Worm (Caenorhabditis elegans) whole organism, L1 larva: Measurements from ENCODE around the gene K10D2.8.

Experiments used
- C04F5.9 ChIP-seq: sonication (generic microtip); optimal IDR thresholded peaks from 2 replicates; lab custom pipeline; 2016; ENCODE audit warnings: missing genetic modification characterization, missing compliant biosample characterization
- C16A3.4 ChIP-seq: fragments of 150-350 bp; optimal IDR thresholded peaks from 2 replicates; lab custom pipeline; 2014; ENCODE audit warnings: missing biosample characterization, missing genetic modification characterization
- aha-1 ChIP-seq: fragments of 150-350 bp; optimal IDR thresholded peaks from 2 replicates; lab custom pipeline; 2014; ENCODE audit warnings: missing biosample characterization, missing genetic modification characterization
- alr-1 ChIP-seq: fragments of 200-800 bp; sonication (Bioruptor generic); optimal IDR thresholded peaks from 2 replicates; lab custom pipeline; 2018; ENCODE audit warnings: borderline replicate concordance, mild to moderate bottlenecking, missing genetic modification characterization, missing compliant biosample characterization
- aly-2 ChIP-seq: fragments of 150-350 bp; optimal IDR thresholded peaks from 2 replicates; lab custom pipeline; 2014; ENCODE audit warnings: missing biosample characterization, missing genetic modification characterization
- blmp-1 ChIP-seq: fragments of 150-350 bp; optimal IDR thresholded peaks from 2 replicates; lab custom pipeline; 2014; ENCODE audit warnings: missing biosample characterization, missing genetic modification characterization
- ceh-63 ChIP-seq: fragments of 200-800 bp; sonication (Bioruptor generic); optimal IDR thresholded peaks from 2 replicates; lab custom pipeline; 2018; ENCODE audit warnings: mild to moderate bottlenecking, missing genetic modification characterization, missing compliant biosample characterization
- ceh-8 ChIP-seq: fragments of 200-800 bp; sonication (Bioruptor generic); optimal IDR thresholded peaks from 2 replicates; lab custom pipeline; 2018; ENCODE audit warnings: mild to moderate bottlenecking, missing genetic modification characterization, moderate library complexity, missing compliant biosample characterization
- ceh-90 ChIP-seq: sonication (generic microtip); optimal IDR thresholded peaks from 2 replicates; lab custom pipeline; 2016; ENCODE audit warnings: missing genetic modification characterization, missing compliant biosample characterization
- dsc-1 ChIP-seq: sonication (generic microtip); optimal IDR thresholded peaks from 2 replicates; lab custom pipeline; 2016; ENCODE audit warnings: mild to moderate bottlenecking, missing genetic modification characterization, missing compliant biosample characterization
- egl-27 ChIP-seq, 2 experiments: fragments of 150-350 bp in 1 of 2; sonication (generic microtip); optimal IDR thresholded peaks; 3 replicates each; lab custom pipeline; 2017 to 2018; ENCODE audit warnings: missing biosample characterization in 2 of 2, missing genetic modification characterization in 2 of 2, missing genetic modification reagents in 2 of 2
- elt-3 ChIP-seq, 6 experiments: fragments of 150-350 bp in 1 of 6; sonication (generic microtip); optimal IDR thresholded peaks; 2 replicates each; lab custom pipeline; 2017 to 2018; ENCODE audit warnings: missing biosample characterization in 6 of 6, missing genetic modification characterization in 6 of 6, inconsistent platforms in 1 of 6
- ets-5 ChIP-seq: fragments of 200-800 bp; sonication (Bioruptor generic); IDR thresholded peaks from 2 replicates; pipeline ENCODE4 v1.3.6; 2022; ENCODE audit warnings: missing genetic modification characterization, missing compliant biosample characterization
- fkh-4 ChIP-seq: sonication (generic microtip); optimal IDR thresholded peaks from 2 replicates; lab custom pipeline; 2016; ENCODE audit warnings: missing compliant biosample characterization, missing genetic modification characterization, borderline replicate concordance
- fkh-8 ChIP-seq: sonication (generic microtip); optimal IDR thresholded peaks from 2 replicates; lab custom pipeline; 2016; ENCODE audit warnings: mild to moderate bottlenecking, missing genetic modification characterization, missing compliant biosample characterization
- grh-1 ChIP-seq: fragments of 200-800 bp; sonication (Bioruptor generic); IDR thresholded peaks from 2 replicates; pipeline ENCODE4 v1.3.6; 2022; ENCODE audit warnings: missing genetic modification reagents, missing genetic modification characterization, missing compliant biosample characterization
- hlh-17 ChIP-seq: fragments of 200-800 bp; sonication (Bioruptor generic); optimal IDR thresholded peaks from 2 replicates; lab custom pipeline; 2018; ENCODE audit warnings: missing genetic modification characterization, mild to moderate bottlenecking, missing compliant biosample characterization, moderate library complexity, borderline replicate concordance
- hlh-4 ChIP-seq: sonication (generic microtip); optimal IDR thresholded peaks from 2 replicates; lab custom pipeline; 2016; ENCODE audit warnings: mild to moderate bottlenecking, missing genetic modification characterization, missing compliant biosample characterization
- hpl-2 ChIP-seq: fragments of 150-350 bp; optimal IDR thresholded peaks from 2 replicates; lab custom pipeline; 2014; ENCODE audit warnings: missing biosample characterization, missing genetic modification reagents, missing genetic modification characterization
- lin-14 ChIP-seq: fragments of 200-800 bp; sonication (Bioruptor generic); optimal IDR thresholded peaks from 2 replicates; lab custom pipeline; 2018; ENCODE audit warnings: mild to moderate bottlenecking, missing genetic modification characterization, moderate library complexity, missing compliant biosample characterization
- lin-15B ChIP-seq: fragments of 150-350 bp; sonication (generic microtip); optimal IDR thresholded peaks from 3 replicates; lab custom pipeline; 2014; ENCODE audit warnings: missing biosample characterization, missing genetic modification characterization
- lin-35 ChIP-seq, 2 experiments: fragments of 150-350 bp; optimal IDR thresholded peaks; 2 replicates each; lab custom pipeline; 2014; ENCODE audit warnings: missing biosample characterization in 2 of 2, missing genetic modification characterization in 2 of 2, missing genetic modification reagents in 2 of 2
- lir-3 ChIP-seq: sonication (generic microtip); optimal IDR thresholded peaks from 2 replicates; lab custom pipeline; 2016; ENCODE audit warnings: mild to moderate bottlenecking, missing genetic modification characterization, moderate library complexity, missing compliant biosample characterization; ENCODE audit not compliant: poor library complexity
- lsy-2 ChIP-seq, 2 experiments: fragments of 150-350 bp; optimal IDR thresholded peaks; 2 replicates each; lab custom pipeline; 2014; ENCODE audit warnings: missing biosample characterization in 2 of 2, missing genetic modification characterization in 2 of 2
- mef-2 ChIP-seq: fragments of 150-350 bp; optimal IDR thresholded peaks from 2 replicates; lab custom pipeline; 2014; ENCODE audit warnings: missing biosample characterization, missing genetic modification characterization
- nhr-12 ChIP-seq: sonication (generic microtip); optimal IDR thresholded peaks from 2 replicates; lab custom pipeline; 2017; ENCODE audit warnings: missing biosample characterization, missing genetic modification characterization
- nhr-20 ChIP-seq: sonication (generic microtip); optimal IDR thresholded peaks from 2 replicates; lab custom pipeline; 2016; ENCODE audit warnings: mild to moderate bottlenecking, missing genetic modification characterization, missing compliant biosample characterization
- nhr-28 ChIP-seq: fragments of 150-350 bp; optimal IDR thresholded peaks from 2 replicates; lab custom pipeline; 2014; ENCODE audit warnings: missing biosample characterization, missing genetic modification characterization
- nhr-47 ChIP-seq: sonication (generic microtip); optimal IDR thresholded peaks from 2 replicates; lab custom pipeline; 2016; ENCODE audit warnings: mild to moderate bottlenecking, missing genetic modification characterization, moderate library complexity, missing compliant biosample characterization
- nhr-71 ChIP-seq: sonication (generic microtip); optimal IDR thresholded peaks from 2 replicates; lab custom pipeline; 2016; ENCODE audit warnings: mild to moderate bottlenecking, missing genetic modification characterization, moderate library complexity, missing compliant biosample characterization
- nhr-76 ChIP-seq: sonication (generic microtip); optimal IDR thresholded peaks from 2 replicates; lab custom pipeline; 2017; ENCODE audit warnings: missing biosample characterization, missing genetic modification characterization
- nhr-84 ChIP-seq: sonication (generic microtip); optimal IDR thresholded peaks from 2 replicates; lab custom pipeline; 2017; ENCODE audit warnings: missing biosample characterization, missing genetic modification characterization
- nhr-85 ChIP-seq: sonication (generic microtip); peaks from one replicate; lab custom pipeline; 2016; ENCODE audit warnings: missing genetic modification characterization, inconsistent platforms, missing compliant biosample characterization
- nhr-90 ChIP-seq: sonication (generic microtip); optimal IDR thresholded peaks from 2 replicates; lab custom pipeline; 2016; ENCODE audit warnings: mild to moderate bottlenecking, missing genetic modification characterization, missing compliant biosample characterization; ENCODE audit not compliant: poor library complexity
- pag-3 ChIP-seq: sonication (generic microtip); optimal IDR thresholded peaks from 2 replicates; lab custom pipeline; 2017; ENCODE audit warnings: missing genetic modification characterization, mild to moderate bottlenecking, missing compliant biosample characterization, antibody characterized with exemption, borderline replicate concordance; ENCODE audit not compliant: insufficient read depth
- pax-3 ChIP-seq: fragments of 200-800 bp; sonication (Bioruptor generic); optimal IDR thresholded peaks from 2 replicates; lab custom pipeline; 2018; ENCODE audit warnings: mild to moderate bottlenecking, missing genetic modification characterization, moderate library complexity, missing compliant biosample characterization
- rnt-1 ChIP-seq: sonication (generic microtip); optimal IDR thresholded peaks from 2 replicates; lab custom pipeline; 2016; ENCODE audit warnings: mild to moderate bottlenecking, missing genetic modification characterization, moderate library complexity, missing compliant biosample characterization
- snpc-4 ChIP-seq: fragments of 150-350 bp; optimal IDR thresholded peaks from 2 replicates; lab custom pipeline; 2014; ENCODE audit warnings: missing biosample characterization, missing genetic modification characterization
- sup-37 ChIP-seq: fragments of 200-800 bp; sonication (Bioruptor generic); optimal IDR thresholded peaks from 2 replicates; lab custom pipeline; 2018; ENCODE audit warnings: mild to moderate bottlenecking, missing genetic modification characterization, missing compliant biosample characterization
- unc-30 ChIP-seq: sonication (generic microtip); optimal IDR thresholded peaks from 2 replicates; lab custom pipeline; 2017; ENCODE audit warnings: missing biosample characterization, missing genetic modification characterization
- unc-86 ChIP-seq: sonication (generic microtip); optimal IDR thresholded peaks from 2 replicates; lab custom pipeline; 2016; ENCODE audit warnings: missing genetic modification characterization, missing compliant biosample characterization
- unc-98 ChIP-seq: fragments of 200-800 bp; sonication (Bioruptor generic); IDR thresholded peaks from 2 replicates; pipeline ENCODE4 v1.3.6; 2022; ENCODE audit warnings: missing genetic modification characterization, missing compliant biosample characterization
- zag-1 ChIP-seq: fragments of 150-350 bp; optimal IDR thresholded peaks from 2 replicates; lab custom pipeline; 2014; ENCODE audit warnings: missing biosample characterization, missing genetic modification characterization
- zip-4 ChIP-seq: fragments of 200-800 bp; sonication (Bioruptor generic); optimal IDR thresholded peaks from 2 replicates; lab custom pipeline; 2018; ENCODE audit warnings: mild to moderate bottlenecking, missing genetic modification characterization, moderate library complexity, missing compliant biosample characterization
- ztf-11 ChIP-seq, 2 experiments: sonication (generic microtip); optimal IDR thresholded peaks; 2 replicates each; lab custom pipeline; 2016 to 2017; ENCODE audit warnings: missing genetic modification characterization in 2 of 2, missing biosample characterization in 1 of 2, missing compliant biosample characterization in 1 of 2
- ztf-4 ChIP-seq: fragments of 150-350 bp; optimal IDR thresholded peaks from 2 replicates; lab custom pipeline; 2014; ENCODE audit warnings: missing biosample characterization, missing genetic modification characterization

The K10D2.8 gene

DNA sequence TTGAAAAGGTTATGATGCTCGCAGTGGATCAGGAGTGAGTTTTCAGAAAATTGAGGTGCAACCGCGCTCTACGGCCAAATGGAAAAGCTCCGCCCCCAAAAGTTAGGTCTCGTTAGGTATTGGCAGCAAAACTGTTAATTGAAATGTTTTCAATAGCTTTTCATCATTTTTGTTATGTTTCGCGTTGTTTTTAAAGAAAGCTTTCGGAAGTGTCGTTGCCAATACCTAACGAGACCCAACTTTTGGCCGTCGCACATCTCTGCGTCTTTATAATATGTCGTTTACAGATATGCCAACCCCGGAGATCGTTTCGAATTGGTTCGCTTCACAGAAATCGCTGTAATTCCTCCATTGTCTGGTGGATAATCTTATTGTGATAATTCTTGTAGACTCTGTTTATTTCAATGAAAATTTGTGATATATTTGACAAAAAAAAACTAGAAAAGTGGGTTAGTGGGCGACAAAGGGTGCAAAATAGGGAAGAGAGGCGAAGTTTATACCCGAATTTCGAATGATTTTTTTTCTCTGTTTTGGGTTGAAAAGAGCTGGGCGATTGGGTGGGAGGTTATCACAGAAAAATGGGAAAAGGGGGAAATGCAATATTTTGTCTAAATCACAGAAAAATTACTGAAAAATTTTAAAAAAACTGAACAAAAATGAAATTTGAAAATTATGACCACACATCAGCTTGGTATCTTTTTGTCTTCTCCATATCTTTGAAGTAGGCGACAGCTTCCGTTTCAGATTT, 7.9 kb downstream of the K10D2.8 start (continued):
- TF ChIP-seq lin-15B (tag; lab: Kevin White, UChicago) (no peak), nhr-47 (no peak), fkh-4 (no peak), hlh-4 (tag; lab: Kevin White, UChicago) (no peak), hlh-17 (GFP tag; lab: Kevin White, UChicago) (no peak), aly-2 (peak; percentile 65), hpl-2 (no peak)

DNA sequence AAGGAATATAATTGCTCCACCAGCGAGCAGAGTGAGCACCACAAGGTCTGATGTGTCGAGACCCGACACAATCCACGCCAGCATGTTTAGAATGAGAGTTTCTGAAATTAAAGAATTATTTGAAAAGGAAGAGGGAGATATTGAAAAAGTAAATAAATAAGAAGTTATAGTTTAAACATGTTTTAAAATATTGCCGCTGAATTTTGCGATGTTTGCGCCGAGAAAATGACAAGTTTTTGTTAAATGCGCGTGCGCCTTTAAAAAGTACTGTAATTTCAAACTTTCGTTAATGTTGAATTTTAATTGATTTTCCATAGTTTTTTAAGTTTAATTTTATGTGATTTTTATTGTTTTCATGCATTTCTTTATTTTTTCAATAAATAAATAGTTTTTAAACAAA, 11.1 kb downstream of the K10D2.8 start, which contains the start of gene emb-8:
Gene emb-8 (minus strand): TSS at position 101 of the 400 bp plus-strand sequence.
- TF ChIP-seq nhr-12 (tag; lab: Kevin White, UChicago) (no peak), ztf-11 (tag; optimal IDR thresholded peaks at IDR 0.05; lab: Kevin White, UChicago) (no peak), egl-27 (tag; optimal IDR thresholded peaks at IDR 0.05; lab: Kevin White, UChicago) (no peak), hpl-2 (no peak), C16A3.4 (tag; lab: Kevin White, UChicago) (no peak), nhr-47 (no peak)

DNA sequence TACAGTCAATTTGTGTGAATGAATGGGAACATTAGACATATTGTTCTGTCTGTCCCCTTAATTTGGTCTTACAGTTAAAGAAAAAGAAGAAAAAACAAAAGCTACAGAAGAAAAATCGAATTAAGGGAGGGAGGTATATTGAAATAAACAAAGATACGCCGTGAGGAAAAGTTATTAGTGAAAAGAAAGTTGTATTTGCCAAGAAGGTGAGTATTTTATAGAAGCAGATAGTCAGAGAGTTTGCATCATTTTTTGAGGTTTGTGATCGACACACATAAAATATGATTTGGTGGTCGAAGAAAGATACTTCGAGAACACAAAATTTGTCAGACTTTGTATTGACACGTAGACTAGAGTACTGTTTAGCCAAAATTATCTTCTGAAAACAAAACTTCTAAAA, 11.8 kb downstream of the K10D2.8 start:
- TF ChIP-seq elt-3 (tag; optimal IDR thresholded peaks at IDR 0.05; lab: Kevin White, UChicago) = no peak
- TF ChIP-seq nhr-20 (tag; lab: Kevin White, UChicago) = peak; percentile 62
- TF ChIP-seq aly-2 = no peak
- TF ChIP-seq ceh-8 (GFP tag; lab: Kevin White, UChicago) = peak; percentile 2
- TF ChIP-seq grh-1 (GFP tag; lab: Robert Waterston, UW) = no peak
- no peak for TF ChIP-seq snpc-4
- no peak for TF ChIP-seq sup-37 (GFP tag; lab: Kevin White, UChicago)
- TF ChIP-seq nhr-84 (tag; lab: Kevin White, UChicago) = no peak
- TF ChIP-seq hlh-4 (tag; lab: Kevin White, UChicago) = no peak
- TF ChIP-seq unc-30 (tag; lab: Kevin White, UChicago) = no peak
- no peak for TF ChIP-seq lir-3
- TF ChIP-seq unc-86 (tag; lab: Kevin White, UChicago) = no peak
- TF ChIP-seq nhr-12 (tag; lab: Kevin White, UChicago) = no peak
- peak; percentile 31 for TF ChIP-seq lin-14 (GFP tag; lab: Kevin White, UChicago)
- no peak for TF ChIP-seq unc-98 (GFP tag; lab: Robert Waterston, UW)
- peak in 1 of 2 experiments; percentile 18 for TF ChIP-seq lin-35 (GFP tag; optimal IDR thresholded peaks at IDR 0.05; lab: Kevin White, UChicago)
- TF ChIP-seq lsy-2 (tag; optimal IDR thresholded peaks at IDR 0.05; lab: Kevin White, UChicago) = no peak
- TF ChIP-seq hpl-2 = no peak
- TF ChIP-seq rnt-1 (tag; lab: Kevin White, UChicago) = no peak
- TF ChIP-seq dsc-1 (tag; lab: Kevin White, UChicago) = no peak
- TF ChIP-seq egl-27 (tag; optimal IDR thresholded peaks at IDR 0.05; lab: Kevin White, UChicago) = no peak
- TF ChIP-seq pag-3 (tag; lab: Kevin White, UChicago) = no peak
- no peak for TF ChIP-seq fkh-4
- TF ChIP-seq nhr-76 (tag; lab: Kevin White, UChicago) = no peak
- no peak for TF ChIP-seq alr-1
- no peak for TF ChIP-seq ztf-4
- TF ChIP-seq blmp-1 (tag; lab: Kevin White, UChicago) = peak; percentile 35
- peak; percentile 22 for TF ChIP-seq nhr-71 (tag; lab: Kevin White, UChicago)
- TF ChIP-seq ceh-63 (GFP tag; lab: Kevin White, UChicago) = no peak
- TF ChIP-seq pax-3 (tag; lab: Kevin White, UChicago) = no peak
- TF ChIP-seq ceh-90 = no peak
- no peak for TF ChIP-seq zag-1
- no peak for TF ChIP-seq nhr-85 (tag; lab: Kevin White, UChicago)
- no peak for TF ChIP-seq aha-1 (tag; lab: Kevin White, UChicago)
- TF ChIP-seq C04F5.9 = no peak
- no peak for TF ChIP-seq mef-2 (tag; lab: Kevin White, UChicago)
- no peak for TF ChIP-seq nhr-28 (tag; lab: Kevin White, UChicago)
- TF ChIP-seq ets-5 = no peak
- TF ChIP-seq lin-15B (tag; lab: Kevin White, UChicago) = no peak
- TF ChIP-seq zip-4 (GFP tag; lab: Kevin White, UChicago) = no peak
- TF ChIP-seq nhr-90 (tag; lab: Kevin White, UChicago) = no peak
- TF ChIP-seq fkh-8 (tag; lab: Kevin White, UChicago) = no peak
